Worm (Caenorhabditis elegans) whole organism, L4 larva: ENCODE data around the gene let-418.

Experiments
- D1046.2 ChIP-seq: fragments of 200-800 bp; sonication (Bioruptor generic); IDR thresholded peaks from 2 replicates; pipeline ENCODE4 v1.3.6; 2022; ENCODE audit warnings: missing genetic modification characterization, missing compliant biosample characterization
- T20F7.1 ChIP-seq: fragments of 200-800 bp; sonication (Bioruptor generic); optimal IDR thresholded peaks from 2 replicates; lab custom pipeline; 2018; ENCODE audit warnings: mild to moderate bottlenecking, missing genetic modification characterization, missing compliant biosample characterization
- T26A8.4 ChIP-seq: fragments of 200-800 bp; sonication (Bioruptor generic); IDR thresholded peaks from 2 replicates; pipeline ENCODE4 v1.3.6; 2022; ENCODE audit warnings: missing genetic modification characterization, missing compliant biosample characterization
- Y75B8A.6 ChIP-seq: fragments of 200-800 bp; sonication (Bioruptor generic); IDR thresholded peaks from 2 replicates; pipeline ENCODE4 v1.3.6; 2022; ENCODE audit warnings: missing genetic modification reagents, missing genetic modification characterization, missing compliant biosample characterization
- ama-1 ChIP-seq: fragments of 150-350 bp; optimal IDR thresholded peaks from 2 replicates; lab custom pipeline; 2014; ENCODE audit warnings: inconsistent platforms, mixed read lengths
- ceh-20 ChIP-seq: fragments of 200-800 bp; sonication (Bioruptor generic); IDR thresholded peaks from 2 replicates; pipeline ENCODE4 v1.3.6; 2022; ENCODE audit warnings: missing genetic modification reagents, missing genetic modification characterization, missing compliant biosample characterization
- ceh-44 ChIP-seq: fragments of 200-800 bp; sonication (Bioruptor generic); IDR thresholded peaks from 2 replicates; pipeline ENCODE4 v1.3.6; 2022; ENCODE audit warnings: missing genetic modification reagents, missing genetic modification characterization, missing compliant biosample characterization
- ceh-62 ChIP-seq: sonication (generic microtip); optimal IDR thresholded peaks from 2 replicates; lab custom pipeline; 2017; ENCODE audit warnings: missing biosample characterization, missing genetic modification characterization
- dmd-8 ChIP-seq: fragments of 200-800 bp; sonication (Bioruptor generic); IDR thresholded peaks from 2 replicates; pipeline ENCODE4 v1.3.6; 2022; ENCODE audit warnings: missing genetic modification characterization, missing compliant biosample characterization
- dpl-1 ChIP-seq: fragments of 150-350 bp; optimal IDR thresholded peaks from 2 replicates; lab custom pipeline; 2014; ENCODE audit warnings: missing biosample characterization, missing genetic modification reagents, missing genetic modification characterization
- dve-1 ChIP-seq: sonication (generic microtip); optimal IDR thresholded peaks from 2 replicates; lab custom pipeline; 2017; ENCODE audit warnings: antibody characterized with exemption, mild to moderate bottlenecking, missing genetic modification characterization, missing compliant biosample characterization; ENCODE audit not compliant: insufficient read depth
- egl-43 ChIP-seq: fragments of 200-800 bp; sonication (Bioruptor generic); IDR thresholded peaks from 2 replicates; pipeline ENCODE4 v1.3.6; 2022; ENCODE audit warnings: missing genetic modification reagents, missing genetic modification characterization, missing compliant biosample characterization
- hif-1 ChIP-seq, 2 experiments: sonication (generic microtip); optimal IDR thresholded peaks; 2 replicates each; lab custom pipeline; 2016 to 2017; ENCODE audit warnings: missing compliant biosample characterization in 2 of 2, missing genetic modification characterization in 2 of 2, missing genetic modification reagents in 2 of 2, missing genotype in 2 of 2, mild to moderate bottlenecking in 1 of 2
- hlh-11 ChIP-seq: fragments of 200-800 bp; sonication (Bioruptor generic); optimal IDR thresholded peaks from 2 replicates; lab custom pipeline; 2018; ENCODE audit warnings: mild to moderate bottlenecking, missing genetic modification characterization, missing compliant biosample characterization
- hlh-30 ChIP-seq: sonication (generic microtip); optimal IDR thresholded peaks from 2 replicates; lab custom pipeline; 2017; ENCODE audit warnings: antibody characterized with exemption, mild to moderate bottlenecking, missing genetic modification characterization, missing compliant biosample characterization; ENCODE audit not compliant: insufficient read depth
- jun-1 ChIP-seq: fragments of 150-350 bp; optimal IDR thresholded peaks from 2 replicates; lab custom pipeline; 2014; ENCODE audit warnings: missing biosample characterization, missing genetic modification reagents, missing genetic modification characterization
- lim-7 ChIP-seq: fragments of 200-800 bp; sonication (Bioruptor generic); IDR thresholded peaks from 2 replicates; pipeline ENCODE4 v1.3.6; 2022; ENCODE audit warnings: missing genetic modification characterization, missing compliant biosample characterization
- lin-1 ChIP-seq: fragments of 200-800 bp; sonication (Bioruptor generic); IDR thresholded peaks from 2 replicates; pipeline ENCODE4 v1.3.6; 2022; ENCODE audit warnings: missing genetic modification reagents, missing genetic modification characterization, missing compliant biosample characterization
- lin-13 ChIP-seq: fragments of 150-350 bp; optimal IDR thresholded peaks from 2 replicates; lab custom pipeline; 2014; ENCODE audit warnings: missing biosample characterization, missing genetic modification reagents, missing genetic modification characterization
- lin-29 ChIP-seq: fragments of 200-800 bp; sonication (Bioruptor generic); IDR thresholded peaks from 2 replicates; pipeline ENCODE4 v1.3.6; 2022; ENCODE audit warnings: missing genetic modification reagents, missing genetic modification characterization, missing compliant biosample characterization
- lin-39 ChIP-seq: fragments of 150-350 bp; optimal IDR thresholded peaks from 2 replicates; lab custom pipeline; 2014; ENCODE audit warnings: missing biosample characterization, missing genetic modification reagents, missing genetic modification characterization
- lir-3 ChIP-seq: sonication (generic microtip); optimal IDR thresholded peaks from 2 replicates; lab custom pipeline; 2016; ENCODE audit warnings: mild to moderate bottlenecking, missing genetic modification characterization, missing compliant biosample characterization
- lsy-2 ChIP-seq, 2 experiments: fragments of 150-350 bp in 1 of 2; sonication (generic microtip) in 1 of 2; optimal IDR thresholded peaks; 2 replicates each; lab custom pipeline; 2014 to 2017; ENCODE audit warnings: missing biosample characterization in 2 of 2, missing genetic modification characterization in 2 of 2
- madf-9 ChIP-seq: fragments of 200-800 bp; sonication (Bioruptor generic); conservative IDR thresholded peaks from 2 replicates; pipeline ENCODE4 v1.3.6; 2022; ENCODE audit warnings: missing genetic modification reagents, missing genetic modification characterization, missing compliant biosample characterization
- mdt-29 ChIP-seq: fragments of 200-800 bp; sonication (Bioruptor generic); IDR thresholded peaks from 2 replicates; pipeline ENCODE4 v1.3.6; 2022; ENCODE audit warnings: missing genetic modification reagents, missing genetic modification characterization, missing compliant biosample characterization
- mes-2 ChIP-seq: sonication (generic microtip); optimal IDR thresholded peaks from 2 replicates; lab custom pipeline; 2016; ENCODE audit warnings: missing genotype, mild to moderate bottlenecking, missing genetic modification characterization, missing compliant biosample characterization; ENCODE audit not compliant: poor library complexity, severe bottlenecking
- mxl-3 ChIP-seq: fragments of 200-800 bp; sonication (Bioruptor generic); optimal IDR thresholded peaks from 2 replicates; lab custom pipeline; 2018; ENCODE audit warnings: mild to moderate bottlenecking, missing genetic modification characterization, missing compliant biosample characterization
- nhr-102 ChIP-seq: sonication (generic microtip); optimal IDR thresholded peaks from 2 replicates; lab custom pipeline; 2016; ENCODE audit warnings: mild to moderate bottlenecking, missing genetic modification characterization, moderate library complexity, missing compliant biosample characterization
- nhr-11 ChIP-seq: fragments of 150-350 bp; optimal IDR thresholded peaks from 2 replicates; lab custom pipeline; 2014; ENCODE audit warnings: missing biosample characterization, missing genetic modification characterization
- nhr-41 ChIP-seq: fragments of 200-800 bp; sonication (Bioruptor generic); IDR thresholded peaks from 2 replicates; pipeline ENCODE4 v1.3.6; 2022; ENCODE audit warnings: missing genetic modification reagents, missing genetic modification characterization, missing compliant biosample characterization
- nhr-42 ChIP-seq: fragments of 200-800 bp; sonication (Bioruptor generic); IDR thresholded peaks from 2 replicates; pipeline ENCODE4 v1.3.6; 2022; ENCODE audit warnings: missing genetic modification characterization, missing compliant biosample characterization
- pha-4 ChIP-seq, 2 experiments: fragments of 150-350 bp in 1 of 2; fragments of 200-800 bp in 1 of 2; sonication (Bioruptor generic) in 1 of 2; IDR thresholded peaks in 1 of 2; optimal IDR thresholded peaks in 1 of 2; 2 replicates each; pipeline versions ENCODE4 v1.3.6 to Lab custom; 2014 to 2022; ENCODE audit warnings: missing genetic modification characterization in 2 of 2, missing genetic modification reagents in 2 of 2, missing biosample characterization in 1 of 2, missing compliant biosample characterization in 1 of 2
- php-3 ChIP-seq: fragments of 200-800 bp; sonication (Bioruptor generic); IDR thresholded peaks from 2 replicates; pipeline ENCODE4 v1.3.6; 2022; ENCODE audit warnings: missing genetic modification reagents, missing genetic modification characterization, missing compliant biosample characterization
- saeg-2 ChIP-seq: fragments of 200-800 bp; sonication (Bioruptor generic); IDR thresholded peaks from 2 replicates; pipeline ENCODE4 v1.3.6; 2022; ENCODE audit warnings: missing genetic modification reagents, missing genetic modification characterization, missing compliant biosample characterization
- tag-97 ChIP-seq: fragments of 200-800 bp; sonication (Bioruptor generic); IDR thresholded peaks from 2 replicates; pipeline ENCODE4 v1.3.6; 2022; ENCODE audit warnings: missing genetic modification characterization, missing compliant biosample characterization
- tra-1 ChIP-seq: fragments of 200-800 bp; sonication (Bioruptor generic); IDR thresholded peaks from 2 replicates; pipeline ENCODE4 v1.3.6; 2022; ENCODE audit warnings: missing genetic modification reagents, missing genetic modification characterization, missing compliant biosample characterization
- unc-39 ChIP-seq: sonication (generic microtip); optimal IDR thresholded peaks from 2 replicates; lab custom pipeline; 2017; ENCODE audit warnings: missing biosample characterization, missing genetic modification characterization
- unc-62 ChIP-seq, 3 experiments: fragments of 150-350 bp in 1 of 3; sonication (generic microtip); optimal IDR thresholded peaks in 2 of 3; peaks in 1 of 3; 1 replicate in 1 of 3; 2 replicates in 2 of 3; lab custom pipeline; 2014 to 2017; ENCODE audit warnings: missing biosample characterization in 3 of 3, missing genetic modification characterization in 3 of 3, missing genetic modification reagents in 3 of 3, missing genotype in 1 of 3
- vab-7 ChIP-seq: fragments of 200-800 bp; sonication (Bioruptor generic); IDR thresholded peaks from 2 replicates; pipeline ENCODE4 v1.3.6; 2022; ENCODE audit warnings: missing genetic modification reagents, missing genetic modification characterization, missing compliant biosample characterization
- zfp-3 ChIP-seq: fragments of 200-800 bp; sonication (Bioruptor generic); conservative IDR thresholded peaks from 2 replicates; pipeline ENCODE4 v1.3.6; 2022; ENCODE audit warnings: missing genetic modification reagents, missing genetic modification characterization, missing compliant biosample characterization
- zip-11 ChIP-seq: fragments of 200-800 bp; sonication (Bioruptor generic); IDR thresholded peaks from 2 replicates; pipeline ENCODE4 v1.3.6; 2022; ENCODE audit warnings: missing genetic modification characterization, missing compliant biosample characterization
- zip-2 ChIP-seq: fragments of 150-350 bp; optimal IDR thresholded peaks from 2 replicates; lab custom pipeline; 2014; ENCODE audit warnings: missing biosample characterization, missing genetic modification characterization

The let-418 gene

ce11 chrV:5843415-5844337 lies 17.0 kb downstream of the let-418 start (continued):
- TF ChIP-seq ceh-44 (GFP tag; lab: Robert Waterston, UW) (no peak), hif-1 (tag; optimal IDR thresholded peaks at IDR 0.05; lab: Kevin White, UChicago) (peak in 1 of 2 experiments; percentile 5), lim-7 (GFP tag; lab: Robert Waterston, UW) (no peak), nhr-102 (tag; lab: Kevin White, UChicago) (peak; percentile 39), dmd-8 (GFP tag; lab: Robert Waterston, UW) (no peak), T26A8.4 (GFP tag; lab: Robert Waterston, UW) (peak; percentile 10; the same call in 1 of the 2 replicates), tra-1 (GFP tag; lab: Robert Waterston, UW) (0 out of 2 replicates have a peak, but pooled peaks have one; percentile 7), ama-1 (peak; percentile 16), lin-29 (GFP tag; lab: Robert Waterston, UW) (peak; percentile 53; the same call in 1 of the 2 replicates), madf-9 (GFP tag; lab: Robert Waterston, UW) (0 out of 2 replicates have a peak, but pooled peaks have one; percentile 15), lir-3 (tag; lab: Kevin White, UChicago) (no peak), mes-2 (tag; lab: Kevin White, UChicago) (peak; percentile 11), unc-62 (GFP tag; optimal IDR thresholded peaks at IDR 0.05 in 1 of 2; lab: Kevin White, UChicago) (peak in 1 of 2 experiments; percentile 95), unc-62 (tag; optimal IDR thresholded peaks at IDR 0.05; lab: Kevin White, UChicago) (no peak), lsy-2 (tag; optimal IDR thresholded peaks at IDR 0.05; lab: Kevin White, UChicago) (peak in 1 of 2 experiments; percentile 50), saeg-2 (GFP tag; lab: Robert Waterston, UW) (0 out of 2 replicates have a peak, but pooled peaks have one; percentile 13), ceh-62 (no peak), T20F7.1 (GFP tag; lab: Kevin White, UChicago) (peak; percentile 62), dve-1 (tag; lab: Kevin White, UChicago) (peak; percentile 93), vab-7 (peak; percentile 21; the same call in 1 of the 2 replicates), mdt-29 (GFP tag; lab: Robert Waterston, UW) (peak; percentile 79), D1046.2 (0 out of 2 replicates have a peak, but pooled peaks have one; percentile 55), egl-43 (GFP tag; lab: Robert Waterston, UW) (peak; percentile 59; the same call in 1 of the 2 replicates), tag-97 (GFP tag; lab: Robert Waterston, UW) (no peak), hlh-30 (tag; lab: Kevin White, UChicago) (peak; percentile 97)

- TF ChIP-seq lin-39 (tag; lab: Kevin White, UChicago), result no peak
- peak; percentile 99 for TF ChIP-seq hlh-30 (tag; lab: Kevin White, UChicago)
- peak; percentile 79; the same call in 1 of the 2 replicates for TF ChIP-seq ceh-20 (GFP tag; lab: Robert Waterston, UW)
- TF ChIP-seq lim-7 (GFP tag; lab: Robert Waterston, UW), result no peak
- no peak for TF ChIP-seq Y75B8A.6 (GFP tag; lab: Robert Waterston, UW)
- TF ChIP-seq mdt-29 (GFP tag; lab: Robert Waterston, UW), result peak; percentile 67; the same call in 1 of the 2 replicates
- no peak for TF ChIP-seq unc-39
- no peak for TF ChIP-seq mes-2 (tag; lab: Kevin White, UChicago)
- TF ChIP-seq lin-29 (GFP tag; lab: Robert Waterston, UW), result peak; percentile 66; the same call in 1 of the 2 replicates
- peak; percentile 80 for TF ChIP-seq mxl-3 (GFP tag; lab: Kevin White, UChicago)
- peak; percentile 8; the same call in 1 of the 2 replicates for TF ChIP-seq zfp-3 (GFP tag; lab: Robert Waterston, UW)
- peak; percentile 86 for TF ChIP-seq dve-1 (tag; lab: Kevin White, UChicago)
- peak; percentile 59 for TF ChIP-seq T20F7.1 (GFP tag; lab: Kevin White, UChicago)
- TF ChIP-seq nhr-42 (GFP tag; lab: Robert Waterston, UW), result peak; percentile 60; the same call in 1 of the 2 replicates
- peak; percentile 87 for TF ChIP-seq nhr-11 (tag; lab: Kevin White, UChicago)
- no peak for TF ChIP-seq nhr-41 (GFP tag; lab: Robert Waterston, UW)
- TF ChIP-seq zip-2, result peak; percentile 45
- peak; percentile 18; the same call in 1 of the 2 replicates for TF ChIP-seq php-3 (GFP tag; lab: Robert Waterston, UW)
- TF ChIP-seq dpl-1 (GFP tag; lab: Kevin White, UChicago), result peak; percentile 43
- no peak for TF ChIP-seq vab-7
- peak in 1 of 2 experiments; percentile 63 for TF ChIP-seq lsy-2 (tag; optimal IDR thresholded peaks at IDR 0.05; lab: Kevin White, UChicago)
- TF ChIP-seq hlh-11 (tag; lab: Kevin White, UChicago), result peak; percentile 94
- TF ChIP-seq zip-11 (GFP tag; lab: Robert Waterston, UW), result no peak
- TF ChIP-seq pha-4 (GFP tag; IDR thresholded peaks at IDR 0.05; lab: Robert Waterston, UW), result peak; percentile 53; the same call in 1 of the 2 replicates
- TF ChIP-seq pha-4 (tag; optimal IDR thresholded peaks at IDR 0.05; lab: Kevin White, UChicago), result no peak
- TF ChIP-seq jun-1 (tag; lab: Kevin White, UChicago), result peak; percentile 30
- TF ChIP-seq lin-13 (GFP tag; lab: Kevin White, UChicago), result peak; percentile 14
- TF ChIP-seq lin-1 (GFP tag; lab: Robert Waterston, UW), result peak; percentile 65
Measured at ce11 chrV:5844349-5844760, 17.7 kb downstream of the let-418 start.
